Fruit fly (Drosophila melanogaster): Measurements from ENCODE around the gene slgA.
A peak's percentile ranks its signal among the peaks of the same experiment; 100 is the strongest.

The slgA gene

DNA sequence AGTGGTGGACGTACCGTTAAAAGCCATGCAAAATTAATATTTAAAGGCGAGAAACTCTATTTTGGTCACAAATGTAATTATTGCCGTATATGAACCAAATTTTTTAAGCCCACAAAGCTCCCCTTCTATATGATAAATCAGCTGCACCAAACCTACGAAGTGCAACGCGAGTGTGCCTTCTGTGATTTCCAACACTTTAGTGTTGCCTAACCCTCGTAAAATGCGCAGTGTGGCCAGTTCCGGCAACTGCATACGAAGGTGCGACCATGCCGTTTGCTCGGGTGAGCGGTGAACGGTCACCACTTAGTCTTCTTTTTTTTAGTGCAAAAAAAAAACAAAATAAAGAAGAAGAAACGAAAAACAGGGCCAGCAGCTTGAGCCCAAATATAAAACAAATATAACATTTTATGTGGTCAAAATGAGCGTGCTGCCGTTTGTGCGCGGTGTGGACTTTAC lies 34.3 kb upstream of the slgA start, which contains the start of the genes tty and fliI (continued):
- TF ChIP-seq slp2 (GFP tag; optimal IDR thresholded peaks at IDR 0.05) (peak; percentile 80), sima (GFP tag; optimal IDR thresholded peaks at IDR 0.05) (peak; percentile 21), zf30C (GFP tag; optimal IDR thresholded peaks at IDR 0.05) (no peak), Six4 (GFP tag; optimal IDR thresholded peaks at IDR 0.05) (peak; percentile 39), HLH4C (GFP tag; IDR thresholded peaks at IDR 0.05; ENCODE audit: partially characterized antibody) (no peak), Stat92E (GFP tag; optimal IDR thresholded peaks at IDR 0.05) (peak in 1 of 3 experiments; percentile 43), Atf3 (GFP tag; optimal IDR thresholded peaks at IDR 0.05) (peak; percentile 76), CG13287 (GFP tag; IDR thresholded peaks at IDR 0.05; ENCODE audit: partially characterized antibody) (peak; percentile 14; the same call in 1 of the 2 replicates), CG16779 (GFP tag; IDR thresholded peaks at IDR 0.05) (peak; percentile 53; the same call in 1 of the 2 replicates), schlank (tag; optimal IDR thresholded peaks at IDR 0.05) (peak; percentile 54), emc (GFP tag; optimal IDR thresholded peaks at IDR 0.05) (peak; percentile 71), pita (GFP tag; optimal IDR thresholded peaks at IDR 0.05) (no peak), MBD-R2 (GFP tag; IDR thresholded peaks at IDR 0.05) (peak; percentile 89), vfl (GFP tag; optimal IDR thresholded peaks at IDR 0.05) (peak; percentile 70), CG2889 (GFP tag; IDR thresholded peaks at IDR 0.05) (peak; percentile 84), CG12299 (tag; optimal IDR thresholded peaks at IDR 0.05) (no peak), zen2 (GFP tag; IDR thresholded peaks at IDR 0.05; ENCODE audit: partially characterized antibody) (no peak), HmgD (GFP tag; optimal IDR thresholded peaks at IDR 0.05) (peak; percentile 82), sr (GFP tag; IDR thresholded peaks at IDR 0.05) (peak; percentile 52; the same call in 1 of the 3 replicates), Drgx (GFP tag; IDR thresholded peaks at IDR 0.05) (peak; percentile 92), CG3995 (GFP tag; optimal IDR thresholded peaks at IDR 0.05) (peak; percentile 93), TFAM (GFP tag; optimal IDR thresholded peaks at IDR 0.05) (no peak), CG18619 (GFP tag; optimal IDR thresholded peaks at IDR 0.05) (peak; percentile 67), mld (GFP tag; IDR thresholded peaks at IDR 0.05; ENCODE audit: partially characterized antibody) (no peak), NK7.1 (GFP tag; optimal IDR thresholded peaks at IDR 0.05) (peak; percentile 42), CG1529 (GFP tag; optimal IDR thresholded peaks at IDR 0.05) (peak; percentile 58), CG9609 (GFP tag; optimal IDR thresholded peaks at IDR 0.05) (peak; percentile 84), ara (GFP tag; IDR thresholded peaks at IDR 0.05) (peak; percentile 88), salm (tag; optimal IDR thresholded peaks at IDR 0.05) (peak; percentile 40), CG12219 (GFP tag; optimal IDR thresholded peaks at IDR 0.05) (peak; percentile 60), br (optimal IDR thresholded peaks at IDR 0.05) (no peak), slou (GFP tag; optimal IDR thresholded peaks at IDR 0.05) (peak; percentile 35), grau (tag; optimal IDR thresholded peaks at IDR 0.05) (peak; percentile 75), CHES-1-like (GFP tag; optimal IDR thresholded peaks at IDR 0.05) (peak; percentile 85), vvl (GFP tag; IDR thresholded peaks at IDR 0.05) (peak; percentile 92), Sry-β (GFP tag; optimal IDR thresholded peaks at IDR 0.05) (no peak), CG6254 (GFP tag; optimal IDR thresholded peaks at IDR 0.05) (peak; percentile 36), Lhr (GFP tag; optimal IDR thresholded peaks at IDR 0.05) (peak; percentile 88), CG32767 (GFP tag; IDR thresholded peaks at IDR 0.05) (peak; percentile 74), Bgb (GFP tag; IDR thresholded peaks at IDR 0.05; ENCODE audit: partially characterized antibody) (no peak), E2f1 (GFP tag; IDR thresholded peaks at IDR 0.05) (peak; percentile 87), pum (GFP tag; optimal IDR thresholded peaks at IDR 0.05) (peak; percentile 86), Fer1 (GFP tag; optimal IDR thresholded peaks at IDR 0.05) (peak; percentile 61), CG9215 (GFP tag; IDR thresholded peaks at IDR 0.05) (peak; percentile 88), CG2875 (GFP tag; optimal IDR thresholded peaks at IDR 0.05) (peak; percentile 43), CG8290 (GFP tag; optimal IDR thresholded peaks at IDR 0.05) (peak; percentile 78), CG8290 (tag; optimal IDR thresholded peaks at IDR 0.05) (peak; percentile 7 to 86), Trl (optimal IDR thresholded peaks at IDR 0.05) (no peak), Trl (GFP tag; optimal IDR thresholded peaks at IDR 0.05) (peak; percentile 80), chif (GFP tag; optimal IDR thresholded peaks at IDR 0.05) (peak; percentile 74 to 82), crp (GFP tag; optimal IDR thresholded peaks at IDR 0.05) (peak in 1 of 2 experiments; percentile 56)

Data from whole organism, embryonic.